Fruit fly (Drosophila melanogaster) whole organism, adult: Measurements from ENCODE around the gene gfzf.

ENCODE experiments used
- CG11617 ChIP-seq: fragments of 200-800 bp; sonication (Bioruptor generic); optimal IDR thresholded peaks from 2 replicates; lab custom pipeline; 2017; ENCODE audit warnings: mild to moderate bottlenecking, missing biosample characterization, missing genetic modification reagents, missing genetic modification characterization
- CG12768 ChIP-seq: fragments of 200-800 bp; sonication (Bioruptor generic); optimal IDR thresholded peaks from 2 replicates; lab custom pipeline; 2017; ENCODE audit warnings: missing biosample characterization, missing genetic modification characterization, mild to moderate bottlenecking, moderate library complexity, missing genetic modification reagents
- CG14711 ChIP-seq: fragments of 200-800 bp; sonication (Bioruptor generic); optimal IDR thresholded peaks from 2 replicates; lab custom pipeline; 2018; ENCODE audit warnings: missing biosample characterization, mild to moderate bottlenecking, missing genetic modification characterization, moderate library complexity
- CG1620 ChIP-seq: fragments of 200-800 bp; sonication (Bioruptor generic); optimal IDR thresholded peaks from 2 replicates; lab custom pipeline; 2016; ENCODE audit warnings: missing biosample characterization, missing genetic modification characterization
- CG33017 ChIP-seq: fragments of 200-800 bp; sonication (Bioruptor generic); optimal IDR thresholded peaks from 2 replicates; lab custom pipeline; 2018; ENCODE audit warnings: missing biosample characterization, mild to moderate bottlenecking, missing genetic modification characterization, moderate library complexity
- CG5204 ChIP-seq: fragments of 200-800 bp; sonication (Bioruptor generic); optimal IDR thresholded peaks from 2 replicates; lab custom pipeline; 2016; ENCODE audit warnings: missing biosample characterization, missing genetic modification characterization
- CG7045 ChIP-seq: fragments of 200-800 bp; sonication (Bioruptor generic); optimal IDR thresholded peaks from 2 replicates; lab custom pipeline; 2017; ENCODE audit warnings: missing biosample characterization, mild to moderate bottlenecking, missing genetic modification characterization
- CG7101 ChIP-seq: fragments of 200-800 bp; sonication (Bioruptor generic); optimal IDR thresholded peaks from 2 replicates; lab custom pipeline; 2018; ENCODE audit warnings: missing biosample characterization, mild to moderate bottlenecking, missing genetic modification characterization, moderate library complexity
- Clk ChIP-seq: fragments of 200-800 bp; sonication (Bioruptor generic); optimal IDR thresholded peaks from 2 replicates; lab custom pipeline; 2017; ENCODE audit warnings: missing biosample characterization, missing genetic modification characterization
- Crg-1 ChIP-seq: fragments of 200-800 bp; sonication (Bioruptor generic); optimal IDR thresholded peaks from 2 replicates; lab custom pipeline; 2016; ENCODE audit warnings: missing biosample characterization, missing genetic modification characterization
- Hr96 ChIP-seq: fragments of 200-800 bp; sonication (Bioruptor generic); optimal IDR thresholded peaks from 2 replicates; lab custom pipeline; 2016; ENCODE audit warnings: missing biosample characterization, missing genetic modification characterization
- Mnt ChIP-seq: fragments of 200-800 bp; sonication (Bioruptor generic); optimal IDR thresholded peaks from 2 replicates; lab custom pipeline; 2016; ENCODE audit warnings: missing biosample characterization, mild to moderate bottlenecking, missing genetic modification characterization
- bab1 ChIP-seq: fragments of 200-800 bp; sonication (Bioruptor generic); optimal IDR thresholded peaks from 3 replicates; lab custom pipeline; 2019; ENCODE audit warnings: missing biosample characterization, mild to moderate bottlenecking, missing genetic modification characterization, moderate library complexity
- cic ChIP-seq: fragments of 200-800 bp; sonication (Bioruptor generic); optimal IDR thresholded peaks from 2 replicates; lab custom pipeline; 2017; ENCODE audit warnings: missing biosample characterization, mild to moderate bottlenecking, missing genetic modification characterization, moderate library complexity
- cnc ChIP-seq, 2 experiments: fragments of >200 bp; optimal IDR thresholded peaks; 2 replicates each; lab custom pipeline; 2017
- kay ChIP-seq: fragments of 200-800 bp; sonication (Bioruptor generic); peaks from one replicate; lab custom pipeline; 2016; ENCODE audit warnings: missing biosample characterization, missing genetic modification characterization, borderline replicate concordance
- ovo ChIP-seq: fragments of 200-800 bp; sonication (Bioruptor generic); optimal IDR thresholded peaks from 2 replicates; lab custom pipeline; 2016; ENCODE audit warnings: missing biosample characterization, missing genetic modification characterization
- pad ChIP-seq: fragments of 200-800 bp; sonication (Bioruptor generic); optimal IDR thresholded peaks from 3 replicates; lab custom pipeline; 2017; ENCODE audit warnings: missing biosample characterization, missing genetic modification characterization, mild to moderate bottlenecking, moderate library complexity, missing genetic modification reagents
- tj ChIP-seq: fragments of 200-800 bp; sonication (Bioruptor generic); optimal IDR thresholded peaks from 3 replicates; lab custom pipeline; 2017; ENCODE audit warnings: missing biosample characterization, mild to moderate bottlenecking, missing genetic modification characterization, moderate library complexity
- toe ChIP-seq: fragments of 200-800 bp; sonication (Bioruptor generic); optimal IDR thresholded peaks from 2 replicates; lab custom pipeline; 2016; ENCODE audit warnings: missing biosample characterization, missing genetic modification characterization

Gene gfzf

dm6 chr3R:7150544-7151406 lies at the start of gene gfzf, which contains the start of gene Sas-4:
Gene gfzf, minus strand, starts transcription at chr3R:7150968.
Gene Sas-4, plus strand, starts transcription at chr3R:7151367.
- peak; percentile 77 for TF ChIP-seq CG11617 (GFP tag; lab: Kevin White, UChicago)
- peak; percentile 62 for TF ChIP-seq ovo
- peak; percentile 77 for TF ChIP-seq CG5204 (GFP tag; lab: Kevin White, UChicago)
- TF ChIP-seq pad (GFP tag; lab: Kevin White, UChicago) = peak; percentile 68
- peak; percentile 39 for TF ChIP-seq bab1 (GFP tag; lab: Kevin White, UChicago)
- peak; percentile 51 for TF ChIP-seq CG1620 (GFP tag; lab: Kevin White, UChicago)
- peak; percentile 71 for TF ChIP-seq Hr96 (GFP tag; lab: Kevin White, UChicago)
- peak; percentile 55 for TF ChIP-seq tj (GFP tag; lab: Kevin White, UChicago)
- TF ChIP-seq toe (GFP tag; lab: Kevin White, UChicago) = peak; percentile 85
- peak; percentile 46 for TF ChIP-seq CG7101 (tag; lab: Kevin White, UChicago)
- TF ChIP-seq cic (GFP tag; lab: Kevin White, UChicago) = no peak
- TF ChIP-seq CG33017 (tag; lab: Kevin White, UChicago) = peak; percentile 22
- TF ChIP-seq cnc (optimal IDR thresholded peaks at IDR 0.05; lab: Kevin White, UChicago) = no peak
- TF ChIP-seq Mnt = peak; percentile 38
- no peak for TF ChIP-seq kay
- no peak for TF ChIP-seq Clk (GFP tag; lab: Kevin White, UChicago)
- TF ChIP-seq CG14711 = peak; percentile 37
- TF ChIP-seq CG7045 (GFP tag; lab: Kevin White, UChicago) = peak; percentile 64
- peak; percentile 71 for TF ChIP-seq CG12768 (GFP tag; lab: Kevin White, UChicago)
- TF ChIP-seq Crg-1 (GFP tag; lab: Kevin White, UChicago) = peak; percentile 10

dm6 chr3R:7199849-7200248 lies 49.1 kb upstream of the gfzf start:
- peak; percentile 31 for TF ChIP-seq bab1 (GFP tag; lab: Kevin White, UChicago)
- peak; percentile 5 for TF ChIP-seq tj (GFP tag; lab: Kevin White, UChicago)
- TF ChIP-seq Crg-1 (GFP tag; lab: Kevin White, UChicago) = no peak
- peak; percentile 52 for TF ChIP-seq kay
- TF ChIP-seq CG11617 (GFP tag; lab: Kevin White, UChicago) = no peak

- TF ChIP-seq kay (peak; percentile 67), CG7101 (tag; lab: Kevin White, UChicago) (no peak)
These were observed 37.9 kb upstream of the gfzf start for dm6 chr3R:7188697-7189096.

dm6 chr3R:7187989-7188388 lies 37.2 kb upstream of the gfzf start:
- no peak for TF ChIP-seq toe (GFP tag; lab: Kevin White, UChicago)
- TF ChIP-seq tj (GFP tag; lab: Kevin White, UChicago) = peak; percentile 70
- no peak for TF ChIP-seq cic (GFP tag; lab: Kevin White, UChicago)

- TF ChIP-seq bab1 (GFP tag; lab: Kevin White, UChicago) (peak; percentile 3), CG7045 (GFP tag; lab: Kevin White, UChicago) (no peak), tj (GFP tag; lab: Kevin White, UChicago) (no peak), CG11617 (GFP tag; lab: Kevin White, UChicago) (no peak), ovo (peak; percentile 19)
These were observed 36.5 kb upstream of the gfzf start for dm6 chr3R:7187093-7187912.

- peak; percentile 11 for TF ChIP-seq Mnt
- no peak for TF ChIP-seq cnc (optimal IDR thresholded peaks at IDR 0.05; lab: Kevin White, UChicago)
- no peak for TF ChIP-seq cic (GFP tag; lab: Kevin White, UChicago)
- TF ChIP-seq CG12768 (GFP tag; lab: Kevin White, UChicago) = no peak
- no peak for TF ChIP-seq CG5204 (GFP tag; lab: Kevin White, UChicago)
- TF ChIP-seq tj (GFP tag; lab: Kevin White, UChicago) = no peak
- no peak for TF ChIP-seq toe (GFP tag; lab: Kevin White, UChicago)
These were observed 35.7 kb upstream of the gfzf start, which contains the start of the genes CG10055 and lap for dm6 chr3R:7186242-7187092. Gene CG10055, minus strand, starts transcription at chr3R:7186673. Gene lap, plus strand, starts transcription at chr3R:7186994.
